Worm (Caenorhabditis elegans) whole organism, dauer: ENCODE data around the gene fipr-1.

ENCODE experiments used
- unc-62 ChIP-seq: sonication (generic microtip); optimal IDR thresholded peaks from 2 replicates; lab custom pipeline; 2017; ENCODE audit warnings: missing biosample characterization, missing genetic modification reagents, missing genetic modification characterization

The fipr-1 gene

ce11 chrV:12369437-12369836 lies 7.9 kb upstream of the fipr-1 start, which contains the start of gene gcy-13:
Gene gcy-13, minus strand, starts transcription at chrV:12369537.
- TF ChIP-seq unc-62, result no peak

DNA sequence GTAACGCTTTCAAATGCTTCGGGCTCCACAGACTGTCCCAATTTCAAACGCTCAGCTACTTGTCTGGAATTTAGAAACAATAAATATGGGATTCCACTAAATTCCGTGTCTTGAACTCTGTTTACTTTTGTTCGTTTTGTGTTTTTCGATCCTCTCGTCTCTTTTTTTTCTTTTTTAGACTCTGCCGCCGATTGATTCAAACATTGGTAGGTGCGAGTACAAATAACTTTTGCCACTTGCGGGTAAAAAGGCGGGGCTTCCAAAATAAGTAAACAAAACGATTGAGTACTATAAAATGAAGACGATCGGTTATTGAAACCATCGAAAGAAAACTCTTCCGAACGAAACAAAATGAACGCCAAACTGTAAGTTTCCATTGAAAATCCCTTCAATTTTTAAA lies 3.6 kb upstream of the fipr-1 start, which contains the start of gene fipr-2:
fipr-2 (plus strand) TSS at position 245 of the 400 bp plus-strand sequence.
- no peak for TF ChIP-seq unc-62

- TF ChIP-seq unc-62, result no peak
These were observed 3.2 kb downstream of the fipr-1 start, which contains the start of gene F23H12.5 for ce11 chrV:12358347-12358746. Gene F23H12.5, plus strand, starts transcription at chrV:12358647.

- TF ChIP-seq unc-62, result no peak
These were observed 3.9 kb downstream of the fipr-1 start for ce11 chrV:12357632-12358031.

- TF ChIP-seq unc-62, result no peak
These were observed 7.2 kb downstream of the fipr-1 start for ce11 chrV:12354193-12354830.

ce11 chrV:12353505-12353904 lies 8.0 kb downstream of the fipr-1 start:
- TF ChIP-seq unc-62, result no peak

DNA sequence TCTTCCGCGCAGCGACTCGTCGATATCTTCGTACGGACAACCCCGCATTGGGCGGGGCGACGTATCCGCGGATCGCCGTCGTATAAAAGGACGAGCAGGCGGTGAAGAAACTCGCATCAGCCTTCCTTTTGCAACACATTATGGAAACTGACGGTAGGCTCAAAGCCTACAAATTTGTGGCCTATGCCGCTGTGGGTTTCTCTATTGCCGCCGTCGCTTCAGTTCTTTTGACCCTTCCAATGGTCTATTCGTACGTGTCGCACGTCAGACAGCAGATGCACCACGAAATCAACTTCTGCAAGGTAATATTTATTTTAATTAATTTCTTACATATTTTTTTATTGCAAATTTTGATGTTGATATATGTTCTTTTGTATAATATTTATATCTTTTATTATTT lies 8.7 kb downstream of the fipr-1 start:
- no peak for TF ChIP-seq unc-62

DNA sequence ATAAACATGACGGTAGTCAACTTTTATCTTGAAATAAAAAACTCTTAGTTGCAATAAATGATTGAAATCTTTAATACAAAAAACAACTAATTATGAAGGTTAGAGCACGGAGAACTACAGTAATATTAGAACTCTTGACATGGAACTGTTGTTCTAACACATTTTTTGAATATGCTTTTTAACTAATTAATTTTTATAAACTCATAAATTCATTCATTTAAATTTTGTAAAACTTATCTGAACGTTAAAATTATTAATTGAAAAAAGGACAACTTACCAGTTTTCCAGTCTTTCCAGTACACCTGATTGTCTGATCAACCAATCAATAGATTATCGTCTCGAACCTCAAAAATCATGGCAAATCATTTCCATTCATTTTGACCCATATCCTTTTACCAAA lies 9.1 kb downstream of the fipr-1 start, which contains the start of gene sqt-3:
sqt-3 (plus strand) TSS at position 301 of the 400 bp plus-strand sequence.
- TF ChIP-seq unc-62, result no peak

DNA sequence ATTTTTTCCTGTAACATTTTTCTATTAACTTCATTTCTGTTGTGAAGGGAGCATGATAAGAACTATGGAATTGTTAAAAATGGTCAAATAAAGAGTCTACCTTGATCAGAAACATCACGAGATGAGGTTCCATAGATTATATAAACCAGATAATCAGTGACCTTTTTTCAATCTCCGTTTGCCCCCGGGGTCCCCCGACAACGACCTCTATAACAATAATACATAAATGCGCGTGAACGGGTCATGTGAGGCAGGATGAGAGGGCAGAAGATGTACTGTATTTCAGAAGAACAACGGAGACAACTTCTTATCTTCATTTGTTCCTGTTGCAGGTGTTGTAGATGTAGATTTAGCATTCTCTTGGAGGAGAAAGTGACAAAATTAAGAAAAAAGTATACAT lies 9.7 kb downstream of the fipr-1 start:
- TF ChIP-seq unc-62, result no peak

DNA sequence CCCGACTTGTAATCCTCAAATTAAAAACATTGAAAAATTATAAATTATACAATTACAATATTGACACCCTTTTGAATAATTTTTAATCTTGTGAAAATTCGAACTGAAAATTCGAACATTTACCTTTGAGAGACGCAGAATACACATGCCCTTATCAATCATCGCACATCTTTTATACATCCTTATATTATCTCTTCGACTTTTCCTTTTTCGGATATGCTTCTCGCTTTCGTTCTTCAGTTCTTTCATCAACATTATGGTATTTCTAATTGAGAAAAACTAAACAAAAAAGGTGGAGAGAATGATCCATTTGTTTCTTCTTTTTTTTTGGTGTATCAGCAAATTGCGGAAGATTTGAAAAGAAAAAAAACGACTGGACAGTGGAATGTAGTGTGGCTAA lies 12.2 kb downstream of the fipr-1 start:
- no peak for TF ChIP-seq unc-62

ce11 chrV:12347854-12348253 lies 13.7 kb downstream of the fipr-1 start:
- TF ChIP-seq unc-62, result no peak

DNA sequence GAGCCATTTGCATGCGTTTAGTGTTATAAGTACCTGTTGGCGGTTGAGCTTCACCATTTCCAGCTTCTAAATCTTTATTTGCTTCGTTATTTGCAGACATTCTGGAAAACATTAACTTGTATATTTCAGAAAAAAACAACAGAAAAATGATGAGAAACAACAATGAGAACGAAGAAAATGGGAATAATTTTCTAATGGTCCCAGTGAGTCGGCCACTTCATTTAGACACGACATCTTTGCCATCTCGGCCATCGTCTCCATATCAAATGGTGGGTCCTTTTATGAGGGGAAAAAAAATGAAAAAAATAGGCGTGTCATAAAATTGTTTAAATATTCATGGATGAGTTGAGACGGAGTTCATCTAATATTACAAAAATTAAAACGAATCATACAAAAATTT lies 15.7 kb downstream of the fipr-1 start, which contains the start of gene snb-2:
snb-2 (minus strand) TSS at position 101 of the 400 bp plus-strand sequence.
- no peak for TF ChIP-seq unc-62

- TF ChIP-seq unc-62, result no peak
These were observed 16.7 kb downstream of the fipr-1 start, which contains the start of gene F23H12.3 for ce11 chrV:12344845-12345244. Gene F23H12.3, plus strand, starts transcription at chrV:12345145.

DNA sequence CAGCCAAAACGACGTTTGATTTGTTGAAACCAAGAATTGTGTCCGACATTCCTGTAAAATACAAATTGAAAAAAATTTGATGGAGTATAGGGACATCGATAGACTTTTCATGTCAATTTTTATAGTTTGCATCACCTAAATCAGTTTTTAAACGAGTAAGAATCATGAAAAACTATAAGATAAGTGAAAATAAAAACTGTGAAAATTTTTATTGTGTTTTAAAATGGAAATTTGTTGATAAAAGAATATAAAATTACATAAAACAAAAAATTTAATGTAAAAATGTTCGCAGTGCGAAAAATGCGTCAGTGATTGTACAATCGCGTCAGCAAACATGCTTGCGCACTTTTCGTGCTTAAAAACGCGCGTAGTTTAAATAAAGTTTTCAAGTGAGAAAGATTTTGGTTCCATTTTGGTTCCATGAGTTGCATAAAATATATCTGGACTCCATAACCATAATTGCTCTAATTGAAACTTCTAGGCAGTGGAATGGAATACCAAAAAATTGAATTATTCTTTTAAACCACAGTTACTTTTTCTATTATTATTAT lies 18.1 kb downstream of the fipr-1 start, which contains the start of gene tomm-20:
tomm-20 (minus strand) TSS at position 51 of the 551 bp plus-strand sequence.
- TF ChIP-seq unc-62, result no peak

ce11 chrV:12337894-12338293 lies 23.6 kb downstream of the fipr-1 start, which contains the start of gene twk-13:
Gene twk-13, minus strand, starts transcription at chrV:12337994.
- TF ChIP-seq unc-62, result no peak

- TF ChIP-seq unc-62, result no peak
These were observed 27.2 kb downstream of the fipr-1 start for ce11 chrV:12334387-12334786.

ce11 chrV:12331820-12332219 lies 29.7 kb downstream of the fipr-1 start:
- TF ChIP-seq unc-62, result no peak

- no peak for TF ChIP-seq unc-62
These were observed 32.4 kb downstream of the fipr-1 start for ce11 chrV:12329173-12329572.
